Fruit fly (Drosophila melanogaster) whole organism, embryonic: ENCODE results near the gene RhoGAP18B.

ENCODE experiments used
- CG10267 ChIP-seq: fragments of 200-800 bp; sonication (Bioruptor generic); optimal IDR thresholded peaks from 2 replicates; lab custom pipeline; 2018; ENCODE audit warnings: missing biosample characterization, mild to moderate bottlenecking, missing genetic modification characterization, moderate library complexity
- CG10431 ChIP-seq: fragments of 200-800 bp; sonication (Bioruptor generic); optimal IDR thresholded peaks from 3 replicates; lab custom pipeline; 2018; ENCODE audit warnings: missing biosample characterization, mild to moderate bottlenecking, missing genetic modification characterization
- CG10543 ChIP-seq: fragments of 200-800 bp; sonication (Bioruptor generic); optimal IDR thresholded peaks from 3 replicates; lab custom pipeline; 2017; ENCODE audit warnings: missing biosample characterization, mild to moderate bottlenecking, missing genetic modification characterization, moderate library complexity
- CG10979 ChIP-seq: fragments of 200-800 bp; sonication (Bioruptor generic); optimal IDR thresholded peaks from 2 replicates; lab custom pipeline; 2018; ENCODE audit warnings: missing biosample characterization, mild to moderate bottlenecking, missing genetic modification characterization, moderate library complexity
- CG11247 ChIP-seq: fragments of 200-800 bp; sonication (Bioruptor generic); IDR thresholded peaks from 2 replicates; pipeline ENCODE4 v1.3.6; 2022; ENCODE audit warnings: missing biosample characterization, missing genetic modification characterization
- CG12659 ChIP-seq: fragments of 200-800 bp; sonication (Bioruptor generic); optimal IDR thresholded peaks from 3 replicates; lab custom pipeline; 2017; ENCODE audit warnings: mild to moderate bottlenecking, missing biosample characterization, missing genetic modification reagents, missing genetic modification characterization
- CG13775 ChIP-seq: fragments of 200-800 bp; sonication (Bioruptor generic); optimal IDR thresholded peaks from 3 replicates; lab custom pipeline; 2017; ENCODE audit warnings: missing biosample characterization, mild to moderate bottlenecking, missing genetic modification characterization
- CG14441 ChIP-seq: fragments of 200-800 bp; sonication (Bioruptor generic); IDR thresholded peaks from 2 replicates; pipeline ENCODE4 v1.3.6; 2022; ENCODE audit warnings: missing biosample characterization, missing genetic modification characterization
- CG17361 ChIP-seq: fragments of 200-800 bp; sonication (Bioruptor generic); IDR thresholded peaks from 3 replicates; pipeline ENCODE4 v1.3.6; 2022; ENCODE audit warnings: missing biosample characterization, missing genetic modification characterization
- CG17829 ChIP-seq: fragments of 200-800 bp; optimal IDR thresholded peaks from 2 replicates; lab custom pipeline; 2019; ENCODE audit warnings: missing biosample characterization, mild to moderate bottlenecking, missing genetic modification characterization, moderate library complexity
- CG18262 ChIP-seq: fragments of 200-800 bp; optimal IDR thresholded peaks from 3 replicates; lab custom pipeline; 2019; ENCODE audit warnings: missing biosample characterization, mild to moderate bottlenecking, missing genetic modification characterization, moderate library complexity
- CG7556 ChIP-seq: fragments of 200-800 bp; sonication (Bioruptor generic); optimal IDR thresholded peaks from 2 replicates; lab custom pipeline; 2017; ENCODE audit warnings: missing biosample characterization, mild to moderate bottlenecking, missing genetic modification characterization
- CG7839 ChIP-seq: fragments of 200-800 bp; sonication (Bioruptor generic); optimal IDR thresholded peaks from 3 replicates; lab custom pipeline; 2018; ENCODE audit warnings: missing biosample characterization, mild to moderate bottlenecking, missing genetic modification characterization, moderate library complexity
- CG9932 ChIP-seq: fragments of 200-800 bp; sonication (Bioruptor generic); IDR thresholded peaks from 2 replicates; pipeline ENCODE4 v1.3.6; 2022; ENCODE audit warnings: missing biosample characterization, missing genetic modification characterization
- D19B ChIP-seq: fragments of 200-800 bp; sonication (Bioruptor generic); optimal IDR thresholded peaks from 2 replicates; lab custom pipeline; 2017; ENCODE audit warnings: missing biosample characterization, mild to moderate bottlenecking, missing genetic modification characterization
- Deaf1 ChIP-seq: fragments of 200-800 bp; optimal IDR thresholded peaks from 3 replicates; lab custom pipeline; 2019; ENCODE audit warnings: missing biosample characterization, mild to moderate bottlenecking, missing genetic modification characterization, moderate library complexity
- Doc2 ChIP-seq: fragments of 200-800 bp; sonication (Bioruptor generic); IDR thresholded peaks from 2 replicates; pipeline ENCODE4 v1.3.6; 2022; ENCODE audit warnings: missing biosample characterization, missing genetic modification characterization
- ERR ChIP-seq: fragments of 200-800 bp; sonication (Bioruptor generic); optimal IDR thresholded peaks from 2 replicates; lab custom pipeline; 2016; ENCODE audit warnings: missing biosample characterization, missing genetic modification characterization
- Gsc ChIP-seq: fragments of 200-800 bp; sonication (Bioruptor generic); IDR thresholded peaks from 2 replicates; pipeline ENCODE4 v1.3.6; 2022; ENCODE audit warnings: missing biosample characterization, missing genetic modification characterization
- HLH3B ChIP-seq: fragments of 200-800 bp; sonication (Bioruptor generic); IDR thresholded peaks from 2 replicates; pipeline ENCODE4 v1.3.6; 2022; ENCODE audit warnings: missing biosample characterization, missing genetic modification characterization
- MBD-R2 ChIP-seq: fragments of 200-800 bp; sonication (Bioruptor generic); IDR thresholded peaks from 2 replicates; pipeline ENCODE4 v1.3.6; 2022; ENCODE audit warnings: missing biosample characterization, missing genetic modification characterization
- Med ChIP-seq: fragments of 200-800 bp; sonication (Bioruptor generic); peaks from one replicate; lab custom pipeline; 2016; ENCODE audit warnings: missing biosample characterization, missing genetic modification characterization, mild to moderate bottlenecking, inconsistent platforms, moderate library complexity
- Mrtf ChIP-seq: fragments of 200-800 bp; sonication (Bioruptor generic); IDR thresholded peaks from 3 replicates; pipeline ENCODE4 v1.3.6; 2022; ENCODE audit warnings: missing biosample characterization, missing genetic modification characterization
- Myb ChIP-seq: fragments of 200-800 bp; sonication (Bioruptor generic); optimal IDR thresholded peaks from 2 replicates; lab custom pipeline; 2016; ENCODE audit warnings: missing biosample characterization, missing genetic modification characterization
- Neu2 ChIP-seq: fragments of 200-800 bp; sonication (Bioruptor generic); optimal IDR thresholded peaks from 3 replicates; lab custom pipeline; 2016; ENCODE audit warnings: missing biosample characterization, missing genetic modification characterization, borderline replicate concordance
- PHDP ChIP-seq: fragments of 200-800 bp; sonication (Bioruptor generic); optimal IDR thresholded peaks from 3 replicates; lab custom pipeline; 2018; ENCODE audit warnings: missing biosample characterization, mild to moderate bottlenecking, missing genetic modification characterization, moderate library complexity
- TFAM ChIP-seq: fragments of 200-800 bp; sonication (Bioruptor generic); optimal IDR thresholded peaks from 2 replicates; lab custom pipeline; 2017; ENCODE audit warnings: missing biosample characterization, missing genetic modification characterization, inconsistent platforms
- Taf1 ChIP-seq: fragments of 200-800 bp; sonication (Bioruptor generic); IDR thresholded peaks from 2 replicates; pipeline ENCODE4 v1.3.6; 2022; ENCODE audit warnings: missing biosample characterization, missing genetic modification characterization
- amos ChIP-seq: fragments of 200-800 bp; sonication (Bioruptor generic); IDR thresholded peaks from 2 replicates; pipeline ENCODE4 v1.3.6; 2022; ENCODE audit warnings: missing biosample characterization, missing genetic modification characterization; ENCODE audit not compliant: partially characterized antibody
- ash1 ChIP-seq: fragments of 200-800 bp; sonication (Bioruptor generic); optimal IDR thresholded peaks from 2 replicates; lab custom pipeline; 2018; ENCODE audit warnings: missing biosample characterization, mild to moderate bottlenecking, missing genetic modification characterization
- chif ChIP-seq, 2 experiments: fragments of 200-800 bp; sonication (Bioruptor generic); optimal IDR thresholded peaks; 3 replicates each; lab custom pipeline; 2016; ENCODE audit warnings: missing biosample characterization in 2 of 2, missing genetic modification characterization in 2 of 2
- chinmo ChIP-seq: fragments of 200-800 bp; sonication (Bioruptor generic); IDR thresholded peaks from 4 replicates; pipeline ENCODE4 v1.3.6; 2022; ENCODE audit warnings: missing biosample characterization, missing genetic modification characterization; ENCODE audit not compliant: partially characterized antibody
- emc ChIP-seq: fragments of 200-800 bp; sonication (Bioruptor generic); optimal IDR thresholded peaks from 2 replicates; lab custom pipeline; 2016; ENCODE audit warnings: missing biosample characterization, missing genetic modification characterization
- fd96Cb ChIP-seq: fragments of 200-800 bp; sonication (Bioruptor generic); optimal IDR thresholded peaks from 2 replicates; lab custom pipeline; 2018; ENCODE audit warnings: missing biosample characterization, mild to moderate bottlenecking, missing genetic modification characterization, moderate library complexity
- gem ChIP-seq: fragments of 200-800 bp; sonication (Bioruptor generic); optimal IDR thresholded peaks from 2 replicates; lab custom pipeline; 2019; ENCODE audit warnings: missing biosample characterization, mild to moderate bottlenecking, missing genetic modification characterization, moderate library complexity
- h ChIP-seq: fragments of >200 bp; optimal IDR thresholded peaks from 2 replicates; lab custom pipeline; 2017
- inv ChIP-seq: fragments of 200-800 bp; sonication (Bioruptor generic); IDR thresholded peaks from 2 replicates; pipeline ENCODE4 v1.3.6; 2022; ENCODE audit warnings: missing biosample characterization, missing genetic modification characterization; ENCODE audit not compliant: partially characterized antibody
- lola ChIP-seq, 3 experiments: fragments of >200 bp in 2 of 3; fragments of 200-800 bp in 1 of 3; sonication (Bioruptor generic) in 1 of 3; optimal IDR thresholded peaks; 2 replicates each; lab custom pipeline; 2017 to 2019; ENCODE audit warnings: missing biosample characterization in 3 of 3, missing genetic modification characterization in 3 of 3, mild to moderate bottlenecking in 1 of 3, moderate library complexity in 1 of 3
- nerfin-1 ChIP-seq: fragments of 200-800 bp; sonication (Bioruptor generic); optimal IDR thresholded peaks from 3 replicates; lab custom pipeline; 2019; ENCODE audit warnings: missing biosample characterization, mild to moderate bottlenecking, missing genetic modification characterization, moderate library complexity
- nerfin-2 ChIP-seq: fragments of 200-800 bp; sonication (Bioruptor generic); IDR thresholded peaks from 2 replicates; pipeline ENCODE4 v1.3.6; 2022; ENCODE audit warnings: missing biosample characterization, missing genetic modification characterization; ENCODE audit not compliant: partially characterized antibody
- pan ChIP-seq, 4 experiments: fragments of >200 bp in 3 of 4; fragments of 200-800 bp in 1 of 4; sonication (Bioruptor generic) in 1 of 4; optimal IDR thresholded peaks in 3 of 4; IDR thresholded peaks in 1 of 4; 2 replicates each; pipeline versions ENCODE4 v1.3.6 to Lab custom; 2017 to 2022; ENCODE audit warnings: missing biosample characterization in 2 of 4, missing genetic modification characterization in 2 of 4, mixed read lengths in 1 of 4
- rib ChIP-seq: fragments of 200-800 bp; sonication (Bioruptor generic); IDR thresholded peaks from 2 replicates; pipeline ENCODE4 v1.3.6; 2022; ENCODE audit warnings: missing biosample characterization, missing genetic modification characterization
- row ChIP-seq: fragments of 200-800 bp; sonication (Bioruptor generic); IDR thresholded peaks from 3 replicates; pipeline ENCODE4 v1.3.6; 2022; ENCODE audit warnings: missing biosample characterization, missing genetic modification characterization
- sens ChIP-seq: fragments of 200-800 bp; sonication (Bioruptor generic); peaks from one replicate; lab custom pipeline; 2016; ENCODE audit warnings: missing biosample characterization, missing genetic modification characterization
- slou ChIP-seq: fragments of 200-800 bp; sonication (Bioruptor generic); optimal IDR thresholded peaks from 3 replicates; lab custom pipeline; 2016; ENCODE audit warnings: missing biosample characterization, missing genetic modification characterization
- yki ChIP-seq: fragments of >200 bp; optimal IDR thresholded peaks from 3 replicates; lab custom pipeline; 2018
- zfh2 ChIP-seq: fragments of 200-800 bp; sonication (Bioruptor generic); optimal IDR thresholded peaks from 2 replicates; lab custom pipeline; 2016; ENCODE audit warnings: missing biosample characterization, missing genetic modification characterization

Gene RhoGAP18B

DNA sequence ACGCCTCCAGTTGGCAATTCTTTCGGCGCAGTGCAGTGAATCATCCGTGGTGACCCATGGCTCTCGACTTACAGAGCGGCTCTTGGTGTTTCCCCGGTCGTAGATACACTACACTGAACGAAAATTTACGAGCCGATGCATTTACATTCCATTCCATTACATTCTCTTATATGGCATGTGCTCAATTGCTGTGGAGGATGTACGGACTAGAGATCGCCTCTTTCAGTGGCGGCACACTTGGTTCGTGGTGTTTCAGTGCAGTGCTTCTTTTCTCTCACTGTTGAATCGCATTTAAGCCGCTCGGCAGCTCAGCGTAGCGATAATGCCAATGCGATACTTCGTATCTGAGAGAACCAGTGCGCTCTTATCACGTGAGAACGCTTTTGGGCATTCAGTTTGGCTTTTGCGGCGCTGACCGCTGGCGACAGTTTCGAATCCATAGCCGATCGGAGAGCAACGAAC is 20.8 kb upstream of the RhoGAP18B start, which contains the start of gene Mec2 (continued):
- no peak for TF ChIP-seq nerfin-2 (GFP tag; lab: Robert Waterston, UW)
- no peak for TF ChIP-seq Taf1 (GFP tag; lab: Robert Waterston, UW)
- TF ChIP-seq MBD-R2 (GFP tag; lab: Robert Waterston, UW): no peak
- TF ChIP-seq PHDP: peak; percentile 50
- TF ChIP-seq CG10543: peak; percentile 38
- 0 out of 3 replicates have a peak, but pooled peaks have one; percentile 38 for TF ChIP-seq Mrtf (GFP tag; lab: Robert Waterston, UW)
- peak; percentile 62 for TF ChIP-seq HLH3B (GFP tag; lab: Robert Waterston, UW)
- peak; percentile 86 for TF ChIP-seq sens (GFP tag; lab: Kevin White, UChicago)
- TF ChIP-seq zfh2 (GFP tag; lab: Kevin White, UChicago): peak; percentile 60

DNA sequence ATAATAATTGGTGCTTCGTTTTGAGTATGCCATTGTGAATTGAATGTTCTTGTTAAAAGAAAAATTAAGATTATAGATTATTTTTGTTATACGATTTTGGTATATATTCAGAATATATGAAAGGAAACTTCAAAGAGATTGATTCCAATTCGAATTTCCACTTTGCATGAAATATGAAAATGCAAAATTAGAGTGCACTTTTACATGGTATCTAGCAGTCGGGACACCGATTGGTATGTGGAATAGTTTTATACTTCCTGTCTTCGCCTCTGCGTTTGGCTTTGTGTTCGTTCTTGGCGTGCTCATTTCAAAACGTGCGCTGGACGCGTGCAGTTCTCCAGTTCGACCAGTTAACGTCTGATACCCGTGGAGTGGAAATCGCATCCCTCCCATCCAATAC is 16.2 kb upstream of the RhoGAP18B start, which contains the start of gene CG33253:
Gene CG33253, plus strand, starts transcription at position 301 of the 400 bp plus-strand sequence.
- TF ChIP-seq CG17829 (peak; percentile 2), CG18262 (tag; lab: Kevin White, UChicago) (peak; percentile 44), Myb (no peak), CG10979 (tag; lab: Kevin White, UChicago) (peak; percentile 11), rib (GFP tag; lab: Robert Waterston, UW) (no peak), CG14441 (GFP tag; lab: Robert Waterston, UW) (no peak), Doc2 (GFP tag; lab: Robert Waterston, UW) (no peak), chinmo (no peak), fd96Cb (no peak), h (lab: Kevin White, UChicago) (no peak), lola (GFP tag; optimal IDR thresholded peaks at IDR 0.05; lab: Kevin White, UChicago) (peak in 1 of 3 experiments; percentile 17), CG11247 (no peak), chif (GFP tag; optimal IDR thresholded peaks at IDR 0.05; lab: Kevin White, UChicago) (no peak), Deaf1 (tag; lab: Kevin White, UChicago) (no peak), gem (tag; lab: Kevin White, UChicago) (peak; percentile 17), inv (no peak), yki (lab: Kevin White, UChicago) (no peak), nerfin-1 (tag; lab: Kevin White, UChicago) (no peak), Med (peak; percentile 63), Neu2 (GFP tag; lab: Kevin White, UChicago) (no peak), Gsc (no peak), pan (optimal IDR thresholded peaks at IDR 0.05; lab: Kevin White, UChicago) (peak in 1 of 2 experiments; percentile 33), pan (GFP tag; optimal IDR thresholded peaks at IDR 0.05 in 1 of 2, IDR thresholded peaks at IDR 0.05 in 1 of 2) (peak in 1 of 2 experiments; percentile 9), CG7839 (tag; lab: Kevin White, UChicago) (no peak), CG13775 (GFP tag; lab: Kevin White, UChicago) (no peak), CG10267 (tag; lab: Kevin White, UChicago) (peak; percentile 1), D19B (GFP tag; lab: Kevin White, UChicago) (peak; percentile 27), TFAM (GFP tag; lab: Kevin White, UChicago) (no peak), CG7556 (peak; percentile 17), slou (GFP tag; lab: Kevin White, UChicago) (no peak), ERR (GFP tag; lab: Kevin White, UChicago) (no peak), CG17361 (GFP tag; lab: Robert Waterston, UW) (peak; percentile 45; the same call in 1 of the 3 replicates), CG12659 (GFP tag; lab: Kevin White, UChicago) (no peak), CG9932 (GFP tag; lab: Robert Waterston, UW) (no peak), ash1 (GFP tag; lab: Kevin White, UChicago) (no peak), row (GFP tag; lab: Robert Waterston, UW) (0 out of 3 replicates have a peak, but pooled peaks have one; percentile 37), CG10431 (no peak), amos (GFP tag; lab: Robert Waterston, UW) (no peak), emc (no peak)
